Worm (Caenorhabditis elegans) whole organism, L4/young adult: ENCODE results near the gene nmr-1.

ENCODE experiments used
- W03F9.2 ChIP-seq: fragments of 150-350 bp; optimal IDR thresholded peaks from 2 replicates; lab custom pipeline; 2014; ENCODE audit warnings: missing biosample characterization, missing genetic modification characterization
- dao-5 ChIP-seq: sonication (generic microtip); optimal IDR thresholded peaks from 2 replicates; lab custom pipeline; 2016; ENCODE audit warnings: missing genotype, missing genetic modification characterization, moderate library complexity, missing compliant biosample characterization
- him-1 ChIP-seq: sonication (generic microtip); optimal IDR thresholded peaks from 2 replicates; lab custom pipeline; 2016; ENCODE audit warnings: missing genotype, missing genetic modification reagents, missing genetic modification characterization, missing compliant biosample characterization

The nmr-1 gene

DNA sequence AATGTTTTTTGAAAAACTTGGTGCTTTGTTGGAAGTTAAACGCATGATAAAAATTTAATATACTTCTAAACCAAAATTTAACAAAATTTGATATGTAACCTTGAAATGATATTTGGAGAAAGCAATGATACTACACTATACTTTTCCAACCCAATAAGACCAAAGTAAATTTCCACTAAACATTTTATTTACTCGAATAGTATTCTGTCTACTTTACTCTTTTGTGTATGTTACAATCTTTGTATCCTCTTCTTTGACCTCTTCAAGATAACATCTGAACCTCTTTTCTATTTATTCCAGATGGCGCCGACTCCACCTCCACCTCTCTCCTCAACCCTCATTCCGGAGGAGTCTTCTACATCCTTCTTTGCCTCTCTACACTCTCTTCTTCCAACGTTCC lies 7.1 kb upstream of the nmr-1 start, which contains the start of gene dhs-5:
TSS of gene dhs-5 (plus strand) at position 301 of the 400 bp plus-strand sequence.
- TF ChIP-seq him-1 (tag; lab: Kevin White, UChicago) (no peak), W03F9.2 (no peak), dao-5 (tag; lab: Kevin White, UChicago) (no peak)

DNA sequence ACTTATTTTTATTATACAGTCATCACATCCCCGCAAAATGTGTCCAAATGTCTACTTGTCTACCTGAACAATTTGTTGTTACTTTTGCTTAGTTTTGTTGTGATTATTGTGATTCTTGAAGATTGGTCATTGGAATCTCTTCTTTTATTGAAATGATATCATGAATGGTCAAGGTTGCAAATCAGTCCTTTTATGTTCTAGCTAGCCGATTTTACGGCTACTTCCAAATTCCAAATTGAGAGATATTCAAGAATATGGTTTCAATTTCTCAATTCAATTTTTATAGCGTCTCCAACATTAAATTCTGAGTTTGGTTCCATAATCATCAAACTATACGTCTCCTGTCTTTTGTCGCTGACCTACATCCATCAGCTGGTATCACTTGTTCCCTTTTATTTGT lies 4.9 kb upstream of the nmr-1 start:
- no peak for TF ChIP-seq dao-5 (tag; lab: Kevin White, UChicago)
- no peak for TF ChIP-seq him-1 (tag; lab: Kevin White, UChicago)
- no peak for TF ChIP-seq W03F9.2

DNA sequence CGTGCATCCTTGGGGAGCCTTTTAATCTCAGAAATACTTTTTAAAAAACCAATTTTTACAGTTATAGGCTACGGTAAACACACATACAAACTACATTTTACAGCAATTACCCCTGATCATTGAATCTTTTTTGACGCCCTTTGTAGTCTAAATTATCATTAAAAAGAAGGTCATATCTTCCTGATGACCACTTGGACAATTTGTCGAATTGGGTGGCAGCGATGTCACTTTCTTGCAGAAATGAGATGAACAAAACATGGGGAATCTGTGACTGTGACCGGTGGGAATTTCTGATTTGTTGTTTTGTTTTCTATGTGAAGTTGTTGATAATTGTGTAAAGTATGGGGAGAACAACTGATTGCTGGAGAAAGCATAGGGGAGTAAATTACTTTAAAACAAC lies 3.2 kb upstream of the nmr-1 start:
- no peak for TF ChIP-seq dao-5 (tag; lab: Kevin White, UChicago)
- no peak for TF ChIP-seq him-1 (tag; lab: Kevin White, UChicago)
- TF ChIP-seq W03F9.2, result no peak

- TF ChIP-seq dao-5 (tag; lab: Kevin White, UChicago) (no peak), W03F9.2 (no peak), him-1 (tag; lab: Kevin White, UChicago) (no peak)
Measured at ce11 chrII:5449219-5449618, 2.8 kb upstream of the nmr-1 start.

- TF ChIP-seq W03F9.2, result no peak
- no peak for TF ChIP-seq dao-5 (tag; lab: Kevin White, UChicago)
- no peak for TF ChIP-seq him-1 (tag; lab: Kevin White, UChicago)
Measured at ce11 chrII:5447381-5447780, 975 bp upstream of the nmr-1 start, which contains the start of gene cex-1. TSS of gene cex-1 (plus strand) at chrII:5447681.

- TF ChIP-seq him-1 (tag; lab: Kevin White, UChicago), result no peak
- TF ChIP-seq dao-5 (tag; lab: Kevin White, UChicago), result no peak
Measured at ce11 chrII:5437586-5437985, 8.8 kb downstream of the nmr-1 start, which contains the start of gene F07F6.1. TSS of gene F07F6.1 (plus strand) at chrII:5437886.

DNA sequence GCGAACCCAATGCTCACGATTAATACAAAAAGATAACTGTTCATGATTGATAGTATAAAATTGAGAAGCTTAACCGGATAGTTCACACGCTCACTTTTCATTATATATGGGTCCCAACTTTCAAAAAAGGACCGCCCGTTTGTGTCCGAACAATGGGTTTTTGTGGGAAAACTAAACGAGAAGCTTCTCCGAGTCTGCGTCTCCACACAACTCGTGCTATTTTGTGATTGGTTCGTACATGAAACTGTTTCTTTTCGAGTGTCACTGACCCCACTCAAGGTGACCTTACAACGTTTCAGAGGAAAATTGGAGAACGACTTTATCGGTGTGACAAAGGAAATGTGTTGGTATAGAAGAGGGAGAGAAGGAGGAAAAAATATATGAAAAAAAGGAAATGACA lies 9.6 kb downstream of the nmr-1 start, which contains the start of gene dct-5:
TSS of gene dct-5 (minus strand) at position 101 of the 400 bp plus-strand sequence.
- TF ChIP-seq him-1 (tag; lab: Kevin White, UChicago), result no peak
- TF ChIP-seq dao-5 (tag; lab: Kevin White, UChicago), result no peak
- TF ChIP-seq W03F9.2, result no peak

DNA sequence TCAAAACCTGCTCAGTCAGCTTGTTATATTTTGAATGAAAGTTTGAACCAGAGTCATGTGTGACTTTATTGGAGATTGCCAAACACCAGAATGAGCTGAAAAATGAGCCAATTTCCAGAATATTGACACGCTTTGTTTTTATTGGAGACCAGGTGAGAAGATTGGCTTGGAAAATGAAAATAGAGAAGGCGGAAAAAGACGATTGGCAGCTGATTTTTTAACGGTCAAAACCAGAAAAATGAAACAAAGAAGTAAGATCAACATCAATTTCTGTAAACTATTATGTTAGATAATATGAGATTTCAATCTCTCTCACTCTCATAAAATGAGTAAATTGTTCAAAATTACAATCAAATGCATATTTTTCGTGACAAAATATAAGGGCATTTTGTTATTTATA lies 13.3 kb downstream of the nmr-1 start, which contains the start of gene srx-114:
TSS of gene srx-114 (minus strand) at position 101 of the 400 bp plus-strand sequence.
- TF ChIP-seq W03F9.2, result no peak
- no peak for TF ChIP-seq dao-5 (tag; lab: Kevin White, UChicago)
- TF ChIP-seq him-1 (tag; lab: Kevin White, UChicago), result no peak

- TF ChIP-seq him-1 (tag; lab: Kevin White, UChicago), result no peak
- TF ChIP-seq W03F9.2, result peak; percentile 6
Measured at ce11 chrII:5429522-5430257, 16.7 kb downstream of the nmr-1 start, which contains the start of the genes F07F6.4 and F07F6.2. TSS of gene F07F6.4 (minus strand) at chrII:5429572. TSS of gene F07F6.2 (plus strand) at chrII:5430207.

- no peak for TF ChIP-seq him-1 (tag; lab: Kevin White, UChicago)
- TF ChIP-seq dao-5 (tag; lab: Kevin White, UChicago), result no peak
- TF ChIP-seq W03F9.2, result no peak
Measured at ce11 chrII:5426470-5426869, 19.9 kb downstream of the nmr-1 start.

DNA sequence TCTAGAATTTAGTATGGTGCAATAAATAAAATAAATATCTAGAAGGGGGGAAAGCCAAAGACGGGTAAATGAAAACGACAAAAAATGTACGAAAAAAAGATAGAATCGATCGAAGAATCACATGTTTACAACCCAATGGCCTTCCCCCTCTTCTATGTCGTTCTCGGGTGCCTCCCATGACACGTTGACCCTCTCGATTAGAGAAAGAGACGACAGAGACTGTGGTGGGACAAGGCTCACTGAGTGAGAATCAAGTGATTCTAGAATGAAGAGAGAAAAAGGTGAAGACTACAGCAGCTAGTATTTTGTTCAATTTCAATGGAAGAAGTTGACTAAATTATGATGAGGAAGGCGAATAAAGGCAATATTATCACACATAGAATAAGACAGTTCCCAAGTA lies 20.4 kb downstream of the nmr-1 start:
- no peak for TF ChIP-seq him-1 (tag; lab: Kevin White, UChicago)
- no peak for TF ChIP-seq dao-5 (tag; lab: Kevin White, UChicago)
- TF ChIP-seq W03F9.2, result no peak

DNA sequence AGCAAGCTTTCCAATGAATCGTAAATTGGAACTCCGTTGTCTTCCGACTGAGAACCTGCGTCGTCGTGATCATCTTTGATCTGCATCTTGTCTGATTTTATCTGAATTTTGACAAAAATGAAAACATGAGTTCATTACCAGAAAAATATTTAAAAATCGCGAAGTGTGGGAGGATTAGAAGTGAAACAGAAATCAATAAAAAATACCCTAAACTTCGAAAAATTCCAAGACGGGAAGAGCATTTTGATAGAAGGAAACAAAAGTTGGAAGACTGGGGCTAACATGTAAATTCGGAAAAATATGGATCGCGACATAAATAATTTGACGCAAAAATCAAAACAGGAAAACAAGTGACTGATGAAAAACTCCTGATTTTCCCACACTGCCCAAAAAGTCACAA lies 20.8 kb downstream of the nmr-1 start, which contains the start of gene F07F6.8:
TSS of gene F07F6.8 (minus strand) at position 101 of the 400 bp plus-strand sequence.
- TF ChIP-seq him-1 (tag; lab: Kevin White, UChicago) (no peak), W03F9.2 (no peak), dao-5 (tag; lab: Kevin White, UChicago) (no peak)

ce11 chrII:5423832-5424231 lies 22.6 kb downstream of the nmr-1 start, which contains the start of gene F07F6.7:
TSS of gene F07F6.7 (minus strand) at chrII:5423858.
- TF ChIP-seq him-1 (tag; lab: Kevin White, UChicago) (no peak), dao-5 (tag; lab: Kevin White, UChicago) (no peak), W03F9.2 (no peak)

ce11 chrII:5420947-5421614 lies 25.3 kb downstream of the nmr-1 start, which contains the start of gene tofu-6:
TSS of gene tofu-6 (plus strand) at chrII:5421248.
- TF ChIP-seq dao-5 (tag; lab: Kevin White, UChicago), result no peak
- no peak for TF ChIP-seq W03F9.2
